Fruit fly (Drosophila melanogaster) Kc167 (cell line): ENCODE data around the gene Sfp93F.

Experiments used
- Myc ChIP-seq: fragments of >200 bp; optimal IDR thresholded peaks from 2 replicates; lab custom pipeline; 2017; ENCODE audit warnings: missing external identifiers
- h ChIP-seq: fragments of >200 bp; optimal IDR thresholded peaks from 3 replicates; lab custom pipeline; 2018; ENCODE audit warnings: missing external identifiers
- psq ChIP-seq: fragments of >200 bp; optimal IDR thresholded peaks from 2 replicates; lab custom pipeline; 2017; ENCODE audit warnings: missing external identifiers

DNA sequence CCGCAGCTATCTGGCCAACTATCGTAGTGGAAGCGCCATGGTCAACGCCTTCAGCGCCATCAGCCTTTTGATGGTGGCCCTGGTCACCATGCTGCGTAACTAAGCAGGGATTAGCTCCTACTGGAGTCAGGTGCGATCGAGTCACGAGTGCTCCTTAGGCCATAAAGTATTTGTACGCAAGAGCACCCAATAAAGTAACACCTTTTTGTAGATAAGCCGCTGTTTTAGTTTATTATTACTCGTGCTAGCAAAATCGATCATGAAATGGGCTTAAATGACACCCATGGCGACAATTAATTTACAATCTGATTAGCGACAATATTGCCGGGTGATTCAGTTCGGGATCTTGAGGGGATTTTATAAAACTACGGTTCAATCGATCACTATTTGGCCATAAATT, 21.5 kb upstream of the Sfp93F start:
- TF ChIP-seq Myc (lab: Kevin White, UChicago) = no peak
- no peak for TF ChIP-seq h
- TF ChIP-seq psq (lab: Kevin White, UChicago) = no peak
